Worm (Caenorhabditis elegans) whole organism, L3 larva: ENCODE results near the gene chk-2.

Experiments
- ama-1 ChIP-seq: fragments of 150-350 bp; optimal IDR thresholded peaks from 2 replicates; lab custom pipeline; 2018
- ceh-82 ChIP-seq: fragments of 150-350 bp; optimal IDR thresholded peaks from 2 replicates; lab custom pipeline; 2014; ENCODE audit warnings: missing biosample characterization, missing genetic modification characterization
- fkh-10 ChIP-seq: sonication (generic microtip); optimal IDR thresholded peaks from 2 replicates; lab custom pipeline; 2017; ENCODE audit warnings: missing biosample characterization, missing genetic modification reagents, missing genetic modification characterization
- lin-15B ChIP-seq: fragments of 150-350 bp; optimal IDR thresholded peaks from 2 replicates; lab custom pipeline; 2014; ENCODE audit warnings: missing biosample characterization, missing genetic modification characterization
- nhr-237 ChIP-seq: fragments of 150-350 bp; optimal IDR thresholded peaks from 2 replicates; lab custom pipeline; 2014; ENCODE audit warnings: missing biosample characterization, missing genetic modification characterization
- tbx-2 ChIP-seq: sonication (generic microtip); optimal IDR thresholded peaks from 2 replicates; lab custom pipeline; 2016; ENCODE audit warnings: mild to moderate bottlenecking, missing genetic modification characterization, missing compliant biosample characterization
- unc-39 ChIP-seq: sonication (generic microtip); optimal IDR thresholded peaks from 4 replicates; lab custom pipeline; 2017; ENCODE audit warnings: missing biosample characterization, missing genetic modification characterization
- ztf-11 ChIP-seq: fragments of 150-350 bp; optimal IDR thresholded peaks from 2 replicates; lab custom pipeline; 2014; ENCODE audit warnings: missing biosample characterization, missing genetic modification characterization

ce11 chrV:19958744-19959143, 42.9 kb upstream of the chk-2 start, which contains the start of gene srh-172:
- TF ChIP-seq unc-39 (tag; lab: Kevin White, UChicago) (no peak), ztf-11 (tag; lab: Kevin White, UChicago) (no peak), nhr-237 (tag; lab: Kevin White, UChicago) (no peak), fkh-10 (GFP tag; lab: Kevin White, UChicago) (no peak), ceh-82 (tag; lab: Kevin White, UChicago) (no peak), tbx-2 (tag; lab: Kevin White, UChicago) (no peak), lin-15B (tag; lab: Kevin White, UChicago) (no peak), ama-1 (lab: Kevin White, UChicago) (no peak)
